Worm (Caenorhabditis elegans): ENCODE results near the gene lap-1.

- TF ChIP-seq elt-1 (tag; optimal IDR thresholded peaks at IDR 0.05; ENCODE audit: borderline replicate concordance, insufficient read depth), result no peak
- no peak for TF ChIP-seq unc-120 (tag; optimal IDR thresholded peaks at IDR 0.05; ENCODE audit: poor library complexity, severe bottlenecking)
- TF ChIP-seq lsy-2 (tag; optimal IDR thresholded peaks at IDR 0.05), result no peak
- TF ChIP-seq unc-39 (tag; optimal IDR thresholded peaks at IDR 0.05), result no peak
- no peak for TF ChIP-seq nhr-12 (tag; optimal IDR thresholded peaks at IDR 0.05)
- TF ChIP-seq snpc-4 (tag; optimal IDR thresholded peaks at IDR 0.05), result no peak
- no peak for TF ChIP-seq nhr-237 (tag; optimal IDR thresholded peaks at IDR 0.05)
- no peak for TF ChIP-seq pha-4 (tag; optimal IDR thresholded peaks at IDR 0.05)
- TF ChIP-seq sptf-1 (tag; optimal IDR thresholded peaks at IDR 0.05), result no peak
- no peak for TF ChIP-seq lin-13 (tag; optimal IDR thresholded peaks at IDR 0.05)
- TF ChIP-seq ces-1 (GFP tag; optimal IDR thresholded peaks at IDR 0.05), result no peak
- no peak for TF ChIP-seq unc-62 (GFP tag; optimal IDR thresholded peaks at IDR 0.05)
Observed at ce11 chrIII:8446534-8446933, 44.8 kb upstream of the lap-1 start, which contains the start of gene hsp-110.

Measured in whole organism, mixed stage, embryonic.